Worm (Caenorhabditis elegans): Measurements from ENCODE around the gene ZK1248.11.

DNA sequence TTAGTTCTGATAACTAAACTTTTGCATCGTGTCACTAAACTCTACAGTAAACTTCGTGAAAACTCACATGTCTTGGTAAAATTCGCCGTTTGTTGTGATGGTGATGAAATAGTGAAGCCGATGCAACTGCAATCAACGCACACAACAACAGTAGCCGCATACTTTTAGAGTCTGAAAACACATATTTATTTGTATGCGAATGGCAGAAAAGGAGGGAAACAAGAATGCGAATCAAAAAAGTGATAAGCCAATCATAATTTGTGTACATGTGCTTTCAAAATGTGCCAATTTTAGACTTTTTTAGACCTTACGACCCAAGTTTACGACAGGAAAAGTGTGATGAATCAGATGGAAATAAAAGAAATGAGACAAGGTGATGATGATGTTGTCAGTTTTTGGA lies 23.1 kb downstream of the ZK1248.11 start, which contains the start of gene K05F1.10:
- TF ChIP-seq pqm-1 (tag; optimal IDR thresholded peaks at IDR 0.05) = no peak
- no peak for TF ChIP-seq nhr-11 (tag; optimal IDR thresholded peaks at IDR 0.05)
- TF ChIP-seq dve-1 (tag; optimal IDR thresholded peaks at IDR 0.05) = no peak
- TF ChIP-seq ttx-3 (tag; optimal IDR thresholded peaks at IDR 0.05) = no peak
- no peak for TF ChIP-seq ceh-6 (GFP tag; optimal IDR thresholded peaks at IDR 0.05)
- TF ChIP-seq elt-2 (tag; optimal IDR thresholded peaks at IDR 0.05) = no peak
- no peak for TF ChIP-seq C08G9.2 (tag; optimal IDR thresholded peaks at IDR 0.05)

Measured in whole organism, late embryonic.